Worm (Caenorhabditis elegans): ENCODE measurements around the gene C10G8.4.
A peak's percentile ranks its signal among the peaks of the same experiment; 100 is the strongest.

C10G8.4 gene

ce11 chrV:5273241-5273640 is 38.5 kb upstream of the C10G8.4 start:
- no peak for TF ChIP-seq nhr-237 (tag; optimal IDR thresholded peaks at IDR 0.05)
- no peak for TF ChIP-seq ztf-11 (tag; optimal IDR thresholded peaks at IDR 0.05)
- no peak for TF ChIP-seq snpc-4 (tag; optimal IDR thresholded peaks at IDR 0.05)
- no peak for TF ChIP-seq nhr-76 (tag; optimal IDR thresholded peaks at IDR 0.05)
- no peak for TF ChIP-seq sea-2 (GFP tag; optimal IDR thresholded peaks at IDR 0.05)
- TF ChIP-seq pha-4 (tag; optimal IDR thresholded peaks at IDR 0.05), result no peak
- no peak for TF ChIP-seq hmg-11 (tag; optimal IDR thresholded peaks at IDR 0.05)
- no peak for TF ChIP-seq fkh-10 (GFP tag; optimal IDR thresholded peaks at IDR 0.05)
- TF ChIP-seq tbx-2 (tag; optimal IDR thresholded peaks at IDR 0.05), result no peak
- TF ChIP-seq nhr-11 (tag; optimal IDR thresholded peaks at IDR 0.05), result no peak
- TF ChIP-seq unc-39 (tag; optimal IDR thresholded peaks at IDR 0.05), result no peak
- TF ChIP-seq pqm-1 (tag; optimal IDR thresholded peaks at IDR 0.05), result no peak
- TF ChIP-seq nhr-25 (tag; optimal IDR thresholded peaks at IDR 0.05), result no peak
- TF ChIP-seq elt-2 (tag; optimal IDR thresholded peaks at IDR 0.05), result peak; percentile 4
- peak; percentile 21 for TF ChIP-seq nhr-43 (tag; optimal IDR thresholded peaks at IDR 0.05; ENCODE audit: poor library complexity, severe bottlenecking)

ce11 chrV:5273770-5274169 is 38.0 kb upstream of the C10G8.4 start, which contains the start of gene natc-2:
natc-2 (plus strand) TSS chrV:5274070.
- no peak for TF ChIP-seq nhr-23 (tag; optimal IDR thresholded peaks at IDR 0.05)
- no peak for TF ChIP-seq ztf-4 (tag; optimal IDR thresholded peaks at IDR 0.05)
- no peak for TF ChIP-seq lsy-12 (tag; optimal IDR thresholded peaks at IDR 0.05)
- no peak for TF ChIP-seq unc-39 (tag; optimal IDR thresholded peaks at IDR 0.05)
- no peak for TF ChIP-seq ceh-82 (tag; optimal IDR thresholded peaks at IDR 0.05)
- TF ChIP-seq ZK546.5 (tag; optimal IDR thresholded peaks at IDR 0.05), result no peak
- no peak for TF ChIP-seq pqm-1 (tag; optimal IDR thresholded peaks at IDR 0.05)
- TF ChIP-seq nhr-28 (tag; optimal IDR thresholded peaks at IDR 0.05), result no peak
- TF ChIP-seq R02D3.7 (tag; optimal IDR thresholded peaks at IDR 0.05), result no peak
- TF ChIP-seq mdl-1 (tag; optimal IDR thresholded peaks at IDR 0.05), result no peak

ce11 chrV:5274974-5275373 is 36.8 kb upstream of the C10G8.4 start:
- TF ChIP-seq ceh-9 (tag; optimal IDR thresholded peaks at IDR 0.05), result no peak
- no peak for TF ChIP-seq nhr-237 (tag; optimal IDR thresholded peaks at IDR 0.05)
- peak; percentile 1 for TF ChIP-seq nhr-43 (tag; optimal IDR thresholded peaks at IDR 0.05; ENCODE audit: poor library complexity, severe bottlenecking)
- TF ChIP-seq ztf-4 (tag; optimal IDR thresholded peaks at IDR 0.05), result no peak
- peak; percentile 9 for TF ChIP-seq elt-2 (tag; optimal IDR thresholded peaks at IDR 0.05)
- no peak for TF ChIP-seq mml-1 (tag; optimal IDR thresholded peaks at IDR 0.05)
- TF ChIP-seq pha-4 (tag; optimal IDR thresholded peaks at IDR 0.05), result peak; percentile 53
- no peak for TF ChIP-seq ama-1 (optimal IDR thresholded peaks at IDR 0.05)
- peak; percentile 53 for TF ChIP-seq nfya-1 (tag; optimal IDR thresholded peaks at IDR 0.05; ENCODE audit: insufficient read depth)
- peak; percentile 51 for TF ChIP-seq nhr-23 (tag; optimal IDR thresholded peaks at IDR 0.05)
- TF ChIP-seq lin-15B (tag; optimal IDR thresholded peaks at IDR 0.05), result peak; percentile 64
- TF ChIP-seq ceh-28 (tag; optimal IDR thresholded peaks at IDR 0.05), result no peak

ce11 chrV:5275426-5276007 is 36.2 kb upstream of the C10G8.4 start:
- no peak for TF ChIP-seq sea-2 (GFP tag; optimal IDR thresholded peaks at IDR 0.05)
- TF ChIP-seq ama-1 (optimal IDR thresholded peaks at IDR 0.05), result peak; percentile 23
- peak; percentile 39 for TF ChIP-seq nhr-43 (tag; optimal IDR thresholded peaks at IDR 0.05; ENCODE audit: poor library complexity, severe bottlenecking)

ce11 chrV:5278001-5278400 is 33.7 kb upstream of the C10G8.4 start, which contains the start of gene B0238.9:
B0238.9 (minus strand) TSS chrV:5278101.
- TF ChIP-seq ztf-4 (tag; optimal IDR thresholded peaks at IDR 0.05), result no peak
- TF ChIP-seq hmg-11 (tag; optimal IDR thresholded peaks at IDR 0.05), result no peak
- TF ChIP-seq egl-5 (tag; optimal IDR thresholded peaks at IDR 0.05), result no peak
- no peak for TF ChIP-seq pqm-1 (tag; optimal IDR thresholded peaks at IDR 0.05)
- TF ChIP-seq unc-62 (GFP tag; optimal IDR thresholded peaks at IDR 0.05), result no peak
- TF ChIP-seq nhr-43 (tag; optimal IDR thresholded peaks at IDR 0.05; ENCODE audit: poor library complexity, severe bottlenecking), result no peak
- no peak for TF ChIP-seq R02D3.7 (tag; optimal IDR thresholded peaks at IDR 0.05)
- TF ChIP-seq nhr-28 (tag; optimal IDR thresholded peaks at IDR 0.05), result no peak
- no peak for TF ChIP-seq nhr-76 (tag; optimal IDR thresholded peaks at IDR 0.05)
- no peak for TF ChIP-seq ama-1 (optimal IDR thresholded peaks at IDR 0.05)
- TF ChIP-seq ceh-9 (tag; optimal IDR thresholded peaks at IDR 0.05), result no peak
- no peak for TF ChIP-seq eor-1 (tag; optimal IDR thresholded peaks at IDR 0.05)
- TF ChIP-seq egl-27 (tag; optimal IDR thresholded peaks at IDR 0.05), result no peak
- TF ChIP-seq jun-1 (tag; optimal IDR thresholded peaks at IDR 0.05), result no peak
- TF ChIP-seq mdl-1 (tag; optimal IDR thresholded peaks at IDR 0.05), result no peak
- no peak for TF ChIP-seq ZK546.5 (tag; optimal IDR thresholded peaks at IDR 0.05)
- no peak for TF ChIP-seq elt-3 (tag; optimal IDR thresholded peaks at IDR 0.05)
- no peak for TF ChIP-seq ceh-16 (tag; optimal IDR thresholded peaks at IDR 0.05)
